Fruit fly (Drosophila melanogaster): Measurements from ENCODE around the gene TwdlY.

The TwdlY gene

DNA sequence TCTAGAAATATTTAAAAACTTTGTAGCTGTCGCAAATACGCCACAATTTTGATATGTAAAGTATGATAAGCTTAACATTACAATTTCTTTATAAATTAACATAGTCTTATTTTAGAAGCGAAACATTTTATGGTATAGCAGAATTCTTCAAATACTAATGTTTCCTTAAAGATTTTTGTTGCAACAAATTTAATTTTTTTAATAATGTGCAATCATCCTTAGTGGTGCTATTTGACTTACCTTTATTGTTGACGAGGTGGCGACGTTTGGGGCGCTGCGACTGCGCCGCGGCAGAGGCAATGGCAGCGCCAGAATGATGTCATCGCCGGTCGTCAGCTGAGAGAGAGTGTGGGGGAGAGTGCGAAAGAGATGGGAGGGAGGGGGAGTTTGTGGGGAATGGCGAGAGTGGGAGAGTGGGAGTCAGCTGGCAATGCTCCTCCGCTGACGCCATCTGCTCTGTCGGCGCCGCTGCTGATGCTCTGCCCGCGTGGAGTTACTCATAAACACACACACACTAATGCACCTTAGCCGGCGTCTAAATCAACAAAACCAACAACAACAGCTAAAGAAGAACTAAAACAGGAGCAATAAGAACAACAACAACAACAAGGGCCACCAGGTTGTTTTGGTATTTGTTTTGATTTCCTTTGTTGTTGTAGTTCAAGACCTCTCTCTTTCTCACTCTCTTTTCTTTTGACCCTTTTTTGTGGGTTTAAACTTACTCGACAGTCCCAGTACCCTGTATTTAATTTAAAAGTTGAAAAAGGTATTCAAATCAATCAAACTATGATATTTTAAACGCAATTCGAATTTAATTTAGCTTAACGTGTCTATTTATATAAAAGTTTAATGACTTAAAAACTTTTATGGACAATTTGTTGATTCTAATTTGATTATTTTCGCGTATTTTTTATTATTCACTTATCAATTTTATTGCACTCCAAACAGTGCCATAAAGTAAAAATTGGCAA, 11.3 kb upstream of the TwdlY start (continued):
- TF ChIP-seq Oli (tag; optimal IDR thresholded peaks at IDR 0.05) (peak; percentile 80), Eip74EF (GFP tag; optimal IDR thresholded peaks at IDR 0.05) (peak in 1 of 2 experiments; percentile 49), ind (GFP tag; optimal IDR thresholded peaks at IDR 0.05) (peak; percentile 34), CG14441 (GFP tag; IDR thresholded peaks at IDR 0.05) (peak; percentile 48), CG10321 (GFP tag; IDR thresholded peaks at IDR 0.05) (no peak), C15 (GFP tag; IDR thresholded peaks at IDR 0.05) (no peak), unpg (GFP tag; optimal IDR thresholded peaks at IDR 0.05) (peak; percentile 88), Dp (GFP tag; optimal IDR thresholded peaks at IDR 0.05) (no peak), CG30431 (GFP tag; optimal IDR thresholded peaks at IDR 0.05) (peak; percentile 43), CG13287 (GFP tag; IDR thresholded peaks at IDR 0.05; ENCODE audit: partially characterized antibody) (no peak), H15 (GFP tag; IDR thresholded peaks at IDR 0.05) (peak; percentile 63; the same call in 1 of the 3 replicates), schlank (tag; optimal IDR thresholded peaks at IDR 0.05) (peak; percentile 64), CG12155 (GFP tag; optimal IDR thresholded peaks at IDR 0.05) (peak; percentile 47), cad (GFP tag; optimal IDR thresholded peaks at IDR 0.05) (no peak), run (tag; optimal IDR thresholded peaks at IDR 0.05) (peak; percentile 80), CG10959 (GFP tag; IDR thresholded peaks at IDR 0.05) (0 out of 2 replicates have a peak, but pooled peaks have one; percentile 24), CG12299 (tag; optimal IDR thresholded peaks at IDR 0.05) (peak; percentile 73), CG11093 (GFP tag; IDR thresholded peaks at IDR 0.05) (no peak), CG4404 (GFP tag; IDR thresholded peaks at IDR 0.05) (peak; percentile 28; the same call in 1 of the 2 replicates), bigmax (GFP tag; optimal IDR thresholded peaks at IDR 0.05) (no peak), vfl (GFP tag; optimal IDR thresholded peaks at IDR 0.05) (peak; percentile 37), CG12942 (GFP tag; optimal IDR thresholded peaks at IDR 0.05) (peak; percentile 27), CG6175 (GFP tag; IDR thresholded peaks at IDR 0.05) (no peak), CG6654 (GFP tag; optimal IDR thresholded peaks at IDR 0.05) (no peak), ERR (GFP tag; optimal IDR thresholded peaks at IDR 0.05) (peak; percentile 2), usp (GFP tag; optimal IDR thresholded peaks at IDR 0.05) (no peak), sc (optimal IDR thresholded peaks at IDR 0.05) (no peak), sc (GFP tag; optimal IDR thresholded peaks at IDR 0.05) (peak; percentile 63), chif (GFP tag; optimal IDR thresholded peaks at IDR 0.05) (peak; percentile 41 to 58), CG4730 (GFP tag; IDR thresholded peaks at IDR 0.05) (peak; percentile 26; the same call in 1 of the 2 replicates), CG13624 (GFP tag; optimal IDR thresholded peaks at IDR 0.05) (no peak), mld (GFP tag; IDR thresholded peaks at IDR 0.05; ENCODE audit: partially characterized antibody) (no peak), HLHmδ (GFP tag; optimal IDR thresholded peaks at IDR 0.05) (no peak), lov (optimal IDR thresholded peaks at IDR 0.05) (no peak), lov (GFP tag; IDR thresholded peaks at IDR 0.05) (no peak), gro (GFP tag; optimal IDR thresholded peaks at IDR 0.05) (no peak), D19B (GFP tag; optimal IDR thresholded peaks at IDR 0.05) (peak; percentile 72), pzg (GFP tag; optimal IDR thresholded peaks at IDR 0.05) (no peak), CG17359 (tag; optimal IDR thresholded peaks at IDR 0.05) (peak; percentile 45), CG2875 (GFP tag; optimal IDR thresholded peaks at IDR 0.05) (peak; percentile 62), CG15601 (tag; optimal IDR thresholded peaks at IDR 0.05) (peak; percentile 79), CG12659 (GFP tag; optimal IDR thresholded peaks at IDR 0.05) (peak; percentile 80), Deaf1 (tag; optimal IDR thresholded peaks at IDR 0.05) (peak; percentile 47), CG6813 (GFP tag; optimal IDR thresholded peaks at IDR 0.05) (peak; percentile 20), wdn (GFP tag; IDR thresholded peaks at IDR 0.05) (peak; percentile 53), Myb (GFP tag; optimal IDR thresholded peaks at IDR 0.05) (peak; percentile 23), CrebB (tag; optimal IDR thresholded peaks at IDR 0.05) (peak; percentile 43), eyg (GFP tag; optimal IDR thresholded peaks at IDR 0.05) (no peak)

All from whole organism, embryonic.